Fruit fly (Drosophila melanogaster) whole organism, prepupa: Measurements from ENCODE around the gene Traf-like.

Experiments
- CG11902 ChIP-seq: fragments of 200-800 bp; sonication (Bioruptor generic); optimal IDR thresholded peaks from 3 replicates; lab custom pipeline; 2016; ENCODE audit warnings: missing biosample characterization, missing genetic modification characterization
- CG31627 ChIP-seq: fragments of 200-800 bp; sonication (Bioruptor generic); optimal IDR thresholded peaks from 3 replicates; lab custom pipeline; 2016; ENCODE audit warnings: missing biosample characterization, missing genetic modification characterization
- CG3919 ChIP-seq: fragments of 200-800 bp; sonication (Bioruptor generic); optimal IDR thresholded peaks from 3 replicates; lab custom pipeline; 2016; ENCODE audit warnings: missing biosample characterization, missing genetic modification characterization
- Eip78C ChIP-seq: fragments of 200-800 bp; sonication (Bioruptor generic); peaks from one replicate; lab custom pipeline; 2016; ENCODE audit warnings: missing biosample characterization, missing genetic modification characterization
- Hr38 ChIP-seq: sonication (Bioruptor generic); optimal IDR thresholded peaks from 2 replicates; lab custom pipeline; 2016; ENCODE audit warnings: missing biosample characterization, missing genetic modification characterization
- Hr4 ChIP-seq: fragments of 200-800 bp; sonication (Bioruptor generic); optimal IDR thresholded peaks from 3 replicates; lab custom pipeline; 2016; ENCODE audit warnings: missing biosample characterization, missing genetic modification characterization
- Lpt ChIP-seq: fragments of 200-800 bp; sonication (Bioruptor generic); optimal IDR thresholded peaks from 3 replicates; lab custom pipeline; 2016; ENCODE audit warnings: missing biosample characterization, missing genetic modification characterization
- OdsH ChIP-seq: fragments of 200-800 bp; sonication (Bioruptor generic); optimal IDR thresholded peaks from 3 replicates; lab custom pipeline; 2016; ENCODE audit warnings: missing biosample characterization, missing genetic modification characterization
- acj6 ChIP-seq: fragments of 200-800 bp; sonication (Bioruptor generic); optimal IDR thresholded peaks from 3 replicates; lab custom pipeline; 2016; ENCODE audit warnings: missing biosample characterization, missing genetic modification characterization
- dsx ChIP-seq: fragments of 200-800 bp; optimal IDR thresholded peaks from 3 replicates; lab custom pipeline; 2019; ENCODE audit warnings: missing biosample characterization, mild to moderate bottlenecking, missing genetic modification characterization, moderate library complexity; ENCODE audit not compliant: poor library complexity, severe bottlenecking

DNA sequence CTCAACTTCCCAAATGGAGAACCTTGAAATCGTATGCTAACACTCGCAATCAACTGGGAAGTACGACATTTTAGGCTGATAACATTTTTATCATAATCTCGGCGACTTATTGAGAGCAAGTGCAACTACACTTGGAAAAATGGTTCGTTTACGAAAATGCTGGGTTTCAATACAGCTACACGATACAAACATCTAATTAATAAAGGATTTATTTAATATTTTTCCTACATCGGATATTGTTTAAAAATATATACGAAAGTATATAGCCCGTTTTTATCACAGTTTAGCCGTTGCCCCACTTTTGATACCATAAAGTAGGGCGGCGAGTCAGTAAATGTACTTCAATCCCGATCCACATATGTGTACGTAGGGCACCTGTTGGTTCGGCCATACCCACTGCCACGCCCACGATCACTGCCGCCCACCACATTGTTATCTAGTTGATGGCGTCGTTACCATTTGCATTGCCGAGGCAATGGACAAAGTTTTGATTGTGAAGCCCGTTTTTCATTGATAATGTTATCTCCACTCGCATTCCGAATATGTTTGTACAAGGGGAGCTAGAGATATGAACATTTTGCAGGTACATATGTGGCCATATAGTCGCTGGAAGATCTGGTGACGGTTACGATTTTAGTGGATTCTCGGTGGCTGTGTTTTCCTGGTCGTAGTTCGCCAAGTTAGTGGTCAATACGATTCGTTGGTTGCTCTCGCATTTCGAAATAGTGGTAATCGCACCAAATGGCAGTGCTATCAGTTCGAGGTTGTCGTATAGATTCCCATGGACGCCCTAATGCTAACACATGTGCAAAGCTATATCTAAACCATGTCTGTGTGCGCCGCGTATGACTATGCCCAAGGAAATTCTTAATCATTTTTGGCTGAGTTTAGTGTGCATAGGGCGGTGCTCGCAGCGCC lies at the start of gene Traf-like:
- TF ChIP-seq OdsH (GFP tag; lab: Kevin White, UChicago) (no peak), Hr38 (no peak), Hr4 (GFP tag; lab: Kevin White, UChicago) (no peak), Eip78C (GFP tag; lab: Kevin White, UChicago) (peak; percentile 51), Lpt (GFP tag; lab: Kevin White, UChicago) (no peak), CG3919 (no peak), dsx (GFP tag; lab: Kevin White, UChicago) (no peak), CG11902 (GFP tag; lab: Kevin White, UChicago) (no peak), acj6 (GFP tag; lab: Kevin White, UChicago) (no peak), CG31627 (GFP tag; lab: Kevin White, UChicago) (no peak)
